Worm (Caenorhabditis elegans) whole organism, late embryonic: ENCODE data around the gene hpo-30.

Experiments
- C38D4.7 ChIP-seq: fragments of 200-800 bp; sonication (Bioruptor generic); optimal IDR thresholded peaks from 2 replicates; lab custom pipeline; 2018; ENCODE audit warnings: mild to moderate bottlenecking, missing genetic modification characterization, moderate library complexity, missing compliant biosample characterization
- ama-1 ChIP-seq: fragments of 150-350 bp; optimal IDR thresholded peaks from 2 replicates; lab custom pipeline; 2014
- ceh-24 ChIP-seq: sonication (generic microtip); optimal IDR thresholded peaks from 2 replicates; lab custom pipeline; 2016; ENCODE audit warnings: mild to moderate bottlenecking, missing genetic modification characterization, missing compliant biosample characterization
- ceh-30 ChIP-seq: fragments of 150-350 bp; optimal IDR thresholded peaks from 2 replicates; lab custom pipeline; 2014; ENCODE audit warnings: missing biosample characterization, missing genetic modification characterization
- ceh-48 ChIP-seq: sonication (generic microtip); optimal IDR thresholded peaks from 2 replicates; lab custom pipeline; 2016; ENCODE audit warnings: missing genetic modification characterization, inconsistent platforms, missing compliant biosample characterization
- dmd-4 ChIP-seq: sonication (generic microtip); optimal IDR thresholded peaks from 2 replicates; lab custom pipeline; 2016; ENCODE audit warnings: borderline replicate concordance, missing genetic modification characterization, missing compliant biosample characterization
- fkh-10 ChIP-seq: fragments of 150-350 bp; optimal IDR thresholded peaks from 2 replicates; lab custom pipeline; 2014; ENCODE audit warnings: missing biosample characterization, missing genetic modification reagents, missing genetic modification characterization
- hlh-13 ChIP-seq: fragments of 200-800 bp; sonication (Bioruptor generic); optimal IDR thresholded peaks from 2 replicates; lab custom pipeline; 2018; ENCODE audit warnings: mild to moderate bottlenecking, missing genetic modification characterization, missing compliant biosample characterization
- nfya-1 ChIP-seq: sonication (generic microtip); optimal IDR thresholded peaks from 2 replicates; lab custom pipeline; 2017; ENCODE audit warnings: missing genetic modification characterization, mild to moderate bottlenecking, missing compliant biosample characterization, antibody characterized with exemption, moderate library complexity
- nhr-11 ChIP-seq: fragments of 150-350 bp; optimal IDR thresholded peaks from 2 replicates; lab custom pipeline; 2014; ENCODE audit warnings: missing biosample characterization, missing genetic modification characterization
- pag-3 ChIP-seq: sonication (generic microtip); optimal IDR thresholded peaks from 2 replicates; lab custom pipeline; 2016; ENCODE audit warnings: missing compliant biosample characterization, missing genetic modification characterization, borderline replicate concordance
- pax-1 ChIP-seq: fragments of 150-350 bp; optimal IDR thresholded peaks from 2 replicates; lab custom pipeline; 2014; ENCODE audit warnings: missing biosample characterization, missing genetic modification characterization
- syd-9 ChIP-seq: sonication (generic microtip); optimal IDR thresholded peaks from 2 replicates; lab custom pipeline; 2016; ENCODE audit warnings: mild to moderate bottlenecking, missing genetic modification characterization, moderate library complexity, missing compliant biosample characterization
- unc-55 ChIP-seq: sonication (generic microtip); optimal IDR thresholded peaks from 2 replicates; lab custom pipeline; 2017; ENCODE audit warnings: missing biosample characterization, missing genetic modification reagents, missing genetic modification characterization

- no peak for TF ChIP-seq ceh-48 (tag; lab: Kevin White, UChicago)
- TF ChIP-seq ceh-24, result no peak
- TF ChIP-seq hlh-13 (GFP tag; lab: Kevin White, UChicago), result no peak
- TF ChIP-seq fkh-10 (GFP tag; lab: Kevin White, UChicago), result no peak
- TF ChIP-seq unc-55 (GFP tag; lab: Kevin White, UChicago), result no peak
- no peak for TF ChIP-seq syd-9 (tag; lab: Kevin White, UChicago)
- no peak for TF ChIP-seq pag-3 (tag; lab: Kevin White, UChicago)
- no peak for TF ChIP-seq nfya-1 (tag; lab: Kevin White, UChicago)
- no peak for TF ChIP-seq ama-1 (lab: Kevin White, UChicago)
- no peak for TF ChIP-seq ceh-30 (tag; lab: Kevin White, UChicago)
- no peak for TF ChIP-seq dmd-4 (tag; lab: Kevin White, UChicago)
- no peak for TF ChIP-seq C38D4.7 (GFP tag; lab: Kevin White, UChicago)
- TF ChIP-seq pax-1 (tag; lab: Kevin White, UChicago), result no peak
- TF ChIP-seq nhr-11 (tag; lab: Kevin White, UChicago), result no peak
Observed at ce11 chrV:12317080-12317479, 6.9 kb upstream of the hpo-30 start, which contains the start of gene R04F11.3.
